Fruit fly (Drosophila melanogaster) ovary, adult (tissue): ENCODE data around the gene Men.
"Not testable (repeated sequence)": the region's sequence is repeated elsewhere in the genome, so short reads cannot be mapped to it uniquely, and the experiment has no call there.

Source experiments
- CG17801 ChIP-seq: fragments of 200-800 bp; optimal IDR thresholded peaks from 2 replicates; lab custom pipeline; 2019; ENCODE audit warnings: missing biosample characterization, mild to moderate bottlenecking, missing genetic modification characterization, moderate library complexity; ENCODE audit not compliant: partially characterized antibody

Gene Men

DNA sequence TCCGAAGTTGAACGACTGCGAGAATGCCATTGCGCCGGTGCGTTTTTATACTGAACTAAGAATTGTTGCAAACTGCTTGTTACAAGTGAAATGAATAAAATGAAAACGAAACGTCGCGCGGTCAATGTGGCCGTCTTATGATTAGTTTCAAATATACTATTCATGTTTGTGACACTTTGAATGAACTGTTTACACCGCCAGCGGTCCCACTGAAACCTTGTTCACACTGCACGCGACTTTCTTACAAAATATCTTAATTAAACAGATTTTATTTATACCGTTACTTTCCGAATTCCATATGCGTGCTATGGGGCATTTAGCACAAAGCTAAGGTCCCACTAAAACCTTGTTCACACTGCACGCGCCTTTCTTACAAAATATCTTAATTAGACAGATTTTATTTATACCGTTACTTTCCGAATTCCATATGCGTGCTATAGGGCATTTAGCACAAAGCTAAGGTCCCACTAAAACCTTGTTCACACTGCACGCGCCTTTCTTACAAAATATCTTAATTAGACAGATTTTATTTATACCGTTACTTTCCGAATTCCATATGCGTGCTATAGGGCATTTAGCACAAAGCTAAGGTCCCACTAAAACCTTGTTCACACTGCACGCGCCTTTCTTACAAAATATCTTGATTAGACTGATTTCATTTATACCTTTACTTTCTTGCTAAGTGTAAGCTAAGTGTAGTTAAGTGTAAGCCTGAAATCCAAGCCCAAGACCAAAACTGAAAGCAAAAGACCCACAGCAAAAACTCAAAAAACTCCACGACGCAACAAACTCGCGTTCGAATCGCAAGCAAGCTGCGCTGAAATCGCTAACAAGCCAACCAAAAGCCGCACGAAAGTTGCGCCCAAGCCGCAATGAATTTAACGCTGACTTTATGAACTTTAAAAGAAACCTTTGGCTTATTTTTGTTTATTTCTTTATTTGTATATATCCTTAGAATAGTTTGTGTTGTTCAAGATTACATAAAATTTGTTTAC, 9.8 kb downstream of the Men start, which contains the start of gene PolQ:
PolQ (minus strand) TSS at position 122 of the 995 bp plus-strand sequence.
- TF ChIP-seq CG17801 (GFP tag; lab: Kevin White, UChicago) = not testable (repeated sequence)

DNA sequence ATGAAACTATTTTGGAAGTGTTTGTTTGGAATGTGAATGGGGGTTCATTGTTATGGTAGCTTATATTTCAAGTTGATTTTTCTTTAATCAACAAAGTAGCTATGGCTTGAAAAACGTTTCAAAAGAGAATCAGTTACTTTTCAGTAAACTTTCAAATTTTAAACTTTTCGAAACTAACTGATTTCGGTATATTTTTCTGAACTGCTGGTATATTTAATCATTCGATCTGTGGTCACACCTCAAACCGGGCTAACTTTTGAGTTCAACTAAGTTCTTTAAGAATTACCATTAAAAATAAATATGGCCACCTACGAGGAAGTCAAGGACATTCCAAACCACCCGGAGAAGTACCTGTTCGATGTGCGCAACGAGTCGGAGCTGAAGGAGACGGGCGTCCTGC, 17.4 kb downstream of the Men start, which contains the start of gene CG12279:
CG12279 (plus strand) TSS at position 234 of the 400 bp plus-strand sequence.
- no peak for TF ChIP-seq CG17801 (GFP tag; lab: Kevin White, UChicago)

DNA sequence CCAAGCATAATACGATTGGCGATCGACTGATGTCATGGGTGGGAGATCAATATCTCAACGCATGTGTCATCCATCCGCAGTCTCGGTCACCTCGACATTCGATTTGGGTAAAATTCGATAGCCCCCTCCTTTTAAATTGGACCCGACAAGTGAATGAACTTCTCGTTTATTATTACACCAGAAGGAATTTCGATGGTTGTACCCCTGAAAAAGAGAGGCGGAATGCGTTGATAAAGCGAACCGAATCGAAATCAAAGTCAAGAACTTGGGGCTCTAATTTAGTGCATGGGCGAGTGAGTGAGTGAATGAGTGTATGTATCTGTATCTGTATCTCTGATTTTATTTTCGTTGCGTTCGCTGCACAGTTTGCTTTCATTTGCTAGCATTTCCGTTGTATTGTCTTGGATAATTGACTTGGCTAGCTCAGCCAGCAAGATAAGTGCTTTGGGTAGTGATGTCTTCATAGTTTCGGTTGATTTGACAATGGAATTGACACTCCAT, 20.2 kb downstream of the Men start:
- TF ChIP-seq CG17801 (GFP tag; lab: Kevin White, UChicago) = no peak

DNA sequence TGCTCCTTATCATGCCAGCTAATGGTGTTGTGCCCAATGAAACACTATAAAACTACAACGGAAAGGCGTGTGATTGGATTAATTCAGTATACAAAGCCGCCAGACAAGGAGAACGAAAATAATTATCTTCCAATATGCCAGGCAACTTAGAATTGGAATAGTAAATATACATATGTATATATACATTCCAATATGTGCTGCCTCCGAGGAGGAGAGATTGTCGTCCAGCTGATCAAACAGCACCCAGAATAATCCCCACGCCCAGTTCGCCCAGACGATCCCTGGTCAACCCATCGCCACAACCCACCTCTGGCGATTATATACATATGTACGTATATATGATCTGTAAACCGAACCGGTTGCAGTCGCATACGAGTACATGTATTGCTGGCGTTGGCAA, 21.0 kb downstream of the Men start:
- TF ChIP-seq CG17801 (GFP tag; lab: Kevin White, UChicago) = no peak

DNA sequence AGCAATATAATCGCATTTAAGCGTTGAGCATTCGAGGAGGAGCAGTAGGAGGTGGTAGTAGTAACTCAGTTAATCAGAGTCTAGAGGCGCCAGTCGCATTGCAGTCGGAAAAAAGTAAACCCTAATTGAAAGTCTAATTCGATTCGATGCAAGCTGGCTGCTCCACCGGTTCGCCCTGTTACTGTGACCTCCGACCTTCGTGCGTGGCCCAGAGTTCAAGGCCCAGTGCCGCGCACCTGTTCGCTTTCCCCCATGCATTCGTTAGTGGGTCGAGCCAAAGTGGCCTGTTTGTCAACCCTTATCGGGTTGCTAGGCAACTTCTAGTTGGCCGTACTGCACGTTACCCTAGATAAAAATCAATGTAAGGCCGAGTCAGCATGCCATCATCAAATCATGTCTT, 21.8 kb downstream of the Men start:
- no peak for TF ChIP-seq CG17801 (GFP tag; lab: Kevin White, UChicago)

DNA sequence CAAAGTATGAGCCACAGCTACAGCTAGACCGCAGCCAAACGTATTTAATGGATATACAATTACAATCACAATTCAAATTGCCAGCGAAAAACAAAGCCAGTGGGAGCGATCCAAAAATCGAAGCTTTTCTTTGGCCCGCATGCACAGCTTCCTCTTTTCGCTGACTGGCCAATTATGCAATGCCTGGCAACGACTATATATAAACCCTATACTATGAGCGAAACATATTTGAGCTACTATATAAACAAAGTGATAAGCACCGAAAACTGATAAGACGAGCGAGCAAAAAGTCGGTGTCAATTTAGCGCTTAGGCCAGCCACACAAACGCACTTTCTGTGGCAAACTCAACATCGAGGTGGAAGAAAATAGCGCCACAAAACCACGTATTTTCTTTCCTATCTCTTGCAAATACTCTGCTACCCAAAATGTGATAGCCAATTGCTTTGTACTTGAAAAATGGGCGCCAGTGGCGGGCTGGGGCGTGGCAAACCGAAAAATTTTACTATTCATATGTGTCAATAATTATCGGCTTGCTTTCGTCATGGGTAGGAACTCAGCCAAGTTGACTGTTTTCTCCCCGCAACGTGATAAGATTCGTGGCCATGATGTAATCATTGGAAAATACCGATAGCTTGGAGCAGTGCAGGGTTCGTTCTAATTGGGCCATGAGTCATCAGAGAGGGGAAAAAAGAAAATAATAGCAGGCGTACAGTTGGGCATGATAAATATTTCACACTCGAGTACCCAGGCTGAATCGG, 22.4 kb downstream of the Men start:
- TF ChIP-seq CG17801 (GFP tag; lab: Kevin White, UChicago) = no peak

DNA sequence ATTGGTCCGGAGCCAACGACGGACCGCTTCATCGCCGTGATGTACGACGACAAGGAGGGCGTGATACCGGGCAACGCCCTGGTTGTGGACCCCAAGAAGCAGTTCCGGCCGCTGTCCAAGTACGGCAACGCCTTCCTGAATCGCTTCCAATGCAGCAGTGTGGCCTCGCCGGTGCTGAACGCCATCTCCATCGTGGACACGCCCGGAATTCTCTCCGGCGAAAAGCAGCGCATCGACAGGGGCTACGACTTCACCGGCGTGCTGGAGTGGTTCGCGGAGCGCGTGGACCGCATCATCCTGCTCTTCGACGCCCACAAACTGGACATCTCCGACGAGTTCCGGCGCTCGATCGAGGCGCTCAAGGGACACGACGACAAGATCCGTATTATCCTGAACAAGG, 23.9 kb downstream of the Men start:
- no peak for TF ChIP-seq CG17801 (GFP tag; lab: Kevin White, UChicago)

DNA sequence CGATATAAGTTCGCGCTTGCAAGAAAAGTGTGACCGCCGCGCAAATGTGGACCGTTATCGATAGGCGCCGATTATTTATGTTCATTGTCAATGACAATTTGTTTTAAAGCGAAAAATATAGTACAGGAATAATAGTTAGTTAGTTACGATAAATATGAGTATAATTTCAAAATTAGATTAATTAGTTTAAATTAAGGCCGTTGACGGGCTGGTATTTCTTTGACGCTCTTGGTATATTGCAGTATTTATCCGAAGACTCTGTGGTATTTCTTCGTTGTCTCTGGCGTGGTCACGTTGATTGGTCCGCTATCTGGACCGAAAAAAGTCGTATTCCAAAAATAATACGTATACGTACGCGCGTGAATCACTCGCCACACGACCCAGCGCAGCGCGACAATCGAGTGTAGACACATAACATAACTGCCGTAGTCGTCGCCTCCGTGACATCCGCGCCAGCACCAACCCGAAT, 24.6 kb downstream of the Men start:
- no peak for TF ChIP-seq CG17801 (GFP tag; lab: Kevin White, UChicago)

DNA sequence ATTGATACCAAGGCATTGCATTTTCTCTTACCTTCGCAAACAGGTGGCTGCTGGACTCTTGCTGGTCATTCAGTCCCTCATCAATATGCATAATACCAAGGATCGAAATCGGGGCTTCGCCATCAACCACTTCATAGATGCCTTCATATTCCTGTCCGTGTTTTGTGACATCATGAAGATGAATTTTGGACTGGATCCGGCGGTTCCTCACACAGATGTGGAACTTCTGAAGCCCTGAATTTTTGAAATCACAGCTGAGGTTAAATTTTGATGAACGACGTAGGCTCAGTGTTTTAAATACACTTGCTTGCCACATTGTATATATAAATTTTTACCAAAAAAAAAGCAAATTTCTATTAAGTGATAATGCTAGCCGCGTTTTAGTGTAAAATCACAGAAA, 25.2 kb downstream of the Men start, which contains the start of gene Past1:
Past1 (plus strand) TSS at position 301 of the 400 bp plus-strand sequence.
- TF ChIP-seq CG17801 (GFP tag; lab: Kevin White, UChicago) = no peak

DNA sequence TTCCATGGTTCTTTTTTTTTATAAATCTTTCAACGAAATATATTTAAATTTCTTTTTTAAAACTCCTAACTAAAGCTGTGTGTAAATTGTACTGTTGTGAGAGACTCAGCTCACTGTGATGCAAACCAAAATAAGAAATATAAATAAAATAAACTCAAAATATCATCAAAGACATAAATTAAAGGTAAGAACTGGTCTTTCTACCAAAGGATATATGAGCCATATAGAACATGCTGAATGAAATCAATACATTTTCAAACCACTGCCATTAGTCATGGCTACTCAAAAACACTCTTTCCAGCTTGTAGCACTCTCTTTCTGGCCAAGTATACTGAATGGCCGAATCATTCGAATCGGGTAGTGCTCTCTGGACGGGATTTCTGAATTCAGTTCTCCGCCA, 27.5 kb downstream of the Men start, which contains the start of the genes CG14391 and NijC:
CG14391 (minus strand) TSS at position 101 of the 400 bp plus-strand sequence.
NijC (plus strand) TSS at position 388 of the 400 bp plus-strand sequence.
- TF ChIP-seq CG17801 (GFP tag; lab: Kevin White, UChicago) = no peak

DNA sequence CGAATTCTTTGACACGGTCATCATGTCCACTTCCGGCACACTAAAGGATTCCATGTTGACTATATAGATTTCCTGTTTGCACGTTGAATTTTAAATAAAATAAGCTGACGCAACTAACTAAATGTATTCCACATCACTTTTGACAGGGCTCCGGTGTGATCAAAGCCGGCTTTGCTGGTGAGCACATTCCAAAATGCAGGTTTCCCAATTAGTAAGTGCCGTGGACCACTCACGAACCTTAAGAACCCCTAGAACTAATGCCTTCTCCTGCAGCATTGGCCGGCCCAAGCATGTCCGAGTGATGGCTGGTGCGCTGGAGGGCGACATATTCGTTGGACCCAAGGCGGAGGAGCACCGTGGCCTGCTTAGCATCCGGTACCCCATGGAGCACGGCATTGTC, 29.7 kb downstream of the Men start, which contains the start of gene CG31347:
CG31347 (minus strand) TSS at position 101 of the 400 bp plus-strand sequence.
- no peak for TF ChIP-seq CG17801 (GFP tag; lab: Kevin White, UChicago)

DNA sequence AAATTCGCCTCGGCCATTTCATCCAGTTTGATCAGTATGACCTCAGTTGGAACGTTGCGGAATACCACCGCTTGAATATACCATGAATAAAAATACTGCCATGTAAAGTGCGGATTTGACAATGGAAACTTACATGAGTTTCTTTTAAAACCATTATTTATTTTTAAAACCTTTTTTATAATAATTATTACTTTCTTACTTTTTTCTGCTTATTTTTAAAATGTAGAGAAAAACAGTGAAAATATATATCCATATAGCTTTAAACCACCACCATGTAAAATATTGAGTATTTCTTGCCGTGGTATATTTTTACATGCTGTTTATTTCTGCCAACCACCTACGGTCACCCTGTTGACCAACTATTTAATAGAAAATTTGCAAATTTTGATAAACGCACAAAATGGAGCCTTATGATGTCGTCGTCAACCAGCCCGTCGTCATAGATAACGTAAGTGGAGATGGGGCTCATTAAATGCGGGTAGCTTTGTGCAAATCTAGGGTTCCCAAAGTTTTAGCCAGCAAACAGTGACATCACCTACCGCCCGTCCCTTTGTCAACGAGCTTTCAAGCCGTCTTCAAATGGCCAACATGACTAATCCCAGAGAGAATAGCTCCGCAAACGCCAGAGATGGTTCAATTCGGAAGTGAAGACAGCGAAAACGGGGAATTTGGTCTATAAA, 30.7 kb downstream of the Men start, which contains the start of gene Arp1:
Arp1 (plus strand) TSS at position 322 of the 680 bp plus-strand sequence.
- TF ChIP-seq CG17801 (GFP tag; lab: Kevin White, UChicago) = no peak

DNA sequence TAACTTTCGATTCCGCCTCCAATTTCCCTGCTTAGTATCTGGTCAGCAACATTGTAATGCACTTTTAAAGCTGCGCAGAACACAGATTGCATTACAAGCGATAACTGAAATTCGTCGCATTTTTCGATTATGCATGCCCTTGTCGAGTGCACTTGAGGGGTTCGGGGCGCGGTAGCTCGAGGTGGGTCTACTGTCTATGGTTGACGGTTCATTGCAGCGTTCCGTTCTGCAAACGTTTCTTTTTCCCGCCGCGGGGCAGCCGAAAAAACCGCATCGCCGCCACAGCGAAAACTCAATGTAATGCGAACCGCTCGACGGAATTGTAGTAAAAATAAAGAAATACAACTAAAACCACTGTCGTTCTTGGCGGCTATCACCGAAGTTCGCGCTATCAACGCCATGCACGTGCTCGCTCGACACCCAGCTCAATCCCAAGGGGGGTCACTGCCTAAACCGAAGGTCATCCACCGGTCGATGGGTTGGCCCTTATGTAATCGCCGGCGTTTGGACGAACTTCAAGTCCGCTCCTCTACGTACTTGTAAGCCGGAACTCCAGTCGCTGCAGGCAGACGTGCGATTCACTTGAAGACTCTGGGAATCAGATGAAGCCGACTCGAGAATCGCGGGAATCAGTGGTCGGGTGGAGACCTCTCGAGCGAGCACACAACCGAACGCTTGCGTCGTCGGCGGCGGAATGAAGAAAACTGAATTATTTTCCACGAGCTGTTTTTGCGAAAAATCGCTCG, 33.4 kb downstream of the Men start, which contains the start of gene kar:
kar (minus strand) TSS at position 696 of the 746 bp plus-strand sequence.
- TF ChIP-seq CG17801 (GFP tag; lab: Kevin White, UChicago) = no peak
